Worm (Caenorhabditis elegans): ENCODE results near the gene F09C6.16.

DNA sequence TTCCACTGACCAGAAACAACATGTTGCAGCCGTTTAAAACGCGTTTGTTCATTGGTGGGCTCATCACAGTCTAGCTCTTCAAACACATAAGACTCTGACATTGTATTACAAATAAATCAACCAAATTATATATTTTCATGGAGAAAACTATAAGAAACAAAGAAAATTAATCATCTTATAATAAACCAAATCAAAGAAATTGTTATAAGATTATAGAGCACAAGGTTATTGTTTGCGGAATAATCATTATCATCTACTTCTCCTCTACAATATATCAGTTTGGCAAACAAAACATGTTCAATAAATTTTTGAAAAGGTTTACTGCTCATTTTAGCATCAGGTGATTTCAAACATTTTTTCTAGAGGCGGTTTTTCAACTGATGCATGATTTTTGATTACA is 48.1 kb downstream of the F09C6.16 start, which contains the start of the genes clec-32 and clec-24:
- TF ChIP-seq tab-1 (GFP tag; IDR thresholded peaks at IDR 0.05): no peak
- no peak for TF ChIP-seq klf-2 (GFP tag; conservative IDR thresholded peaks at IDR 0.05)
- no peak for TF ChIP-seq ztf-23 (GFP tag; IDR thresholded peaks at IDR 0.05)
- TF ChIP-seq cog-1 (tag; optimal IDR thresholded peaks at IDR 0.05): no peak
- no peak for TF ChIP-seq flt-1 (GFP tag; IDR thresholded peaks at IDR 0.05)
- no peak for TF ChIP-seq T22C8.4 (GFP tag; IDR thresholded peaks at IDR 0.05)
- TF ChIP-seq ref-1 (GFP tag; conservative IDR thresholded peaks at IDR 0.05): no peak
